Fruit fly (Drosophila melanogaster) whole organism, embryonic: ENCODE results near the gene CG4991.
A peak's percentile ranks its signal among the peaks of the same experiment; 100 is the strongest.

Experiments
- Asciz ChIP-seq: fragments of 200-800 bp; sonication (Bioruptor generic); optimal IDR thresholded peaks from 2 replicates; lab custom pipeline; 2017; ENCODE audit warnings: missing biosample characterization, mild to moderate bottlenecking, missing genetic modification characterization, missing genetic modification reagents
- Atf3 ChIP-seq: fragments of 200-800 bp; sonication (Bioruptor generic); optimal IDR thresholded peaks from 3 replicates; lab custom pipeline; 2016; ENCODE audit warnings: missing biosample characterization, missing genetic modification characterization
- Bdp1 ChIP-seq: fragments of 200-800 bp; sonication (Bioruptor generic); optimal IDR thresholded peaks from 3 replicates; lab custom pipeline; 2016; ENCODE audit warnings: missing biosample characterization, missing genetic modification characterization
- CG10267 ChIP-seq: fragments of 200-800 bp; sonication (Bioruptor generic); optimal IDR thresholded peaks from 2 replicates; lab custom pipeline; 2018; ENCODE audit warnings: missing biosample characterization, mild to moderate bottlenecking, missing genetic modification characterization, moderate library complexity
- CG10321 ChIP-seq: fragments of 200-800 bp; sonication (Bioruptor generic); IDR thresholded peaks from 2 replicates; pipeline ENCODE4 v1.3.6; 2022; ENCODE audit warnings: missing biosample characterization, missing genetic modification characterization
- CG11093 ChIP-seq: fragments of 200-800 bp; sonication (Bioruptor generic); IDR thresholded peaks from 3 replicates; pipeline ENCODE4 v1.3.6; 2022; ENCODE audit warnings: missing biosample characterization, missing genetic modification characterization
- CG11695 ChIP-seq: fragments of 200-800 bp; sonication (Bioruptor generic); IDR thresholded peaks from 3 replicates; pipeline ENCODE4 v1.3.6; 2022; ENCODE audit warnings: missing biosample characterization, missing genetic modification characterization
- CG13424 ChIP-seq: fragments of 200-800 bp; sonication (Bioruptor generic); optimal IDR thresholded peaks from 2 replicates; lab custom pipeline; 2019; ENCODE audit warnings: missing biosample characterization, mild to moderate bottlenecking, missing genetic modification characterization, moderate library complexity
- CG15011 ChIP-seq: fragments of 200-800 bp; sonication (Bioruptor generic); optimal IDR thresholded peaks from 3 replicates; lab custom pipeline; 2018; ENCODE audit warnings: missing biosample characterization, mild to moderate bottlenecking, missing genetic modification characterization
- CG15696 ChIP-seq: fragments of 200-800 bp; sonication (Bioruptor generic); optimal IDR thresholded peaks from 2 replicates; lab custom pipeline; 2019; ENCODE audit warnings: missing biosample characterization, mild to moderate bottlenecking, missing genetic modification characterization, moderate library complexity
- CG1647 ChIP-seq: fragments of 200-800 bp; sonication (Bioruptor generic); optimal IDR thresholded peaks from 3 replicates; lab custom pipeline; 2016; ENCODE audit warnings: missing biosample characterization, missing genetic modification characterization
- CG2120 ChIP-seq: fragments of 200-800 bp; sonication (Bioruptor generic); optimal IDR thresholded peaks from 3 replicates; lab custom pipeline; 2016; ENCODE audit warnings: missing biosample characterization, missing genetic modification characterization
- CG2889 ChIP-seq: fragments of 200-800 bp; sonication (Bioruptor generic); IDR thresholded peaks from 3 replicates; pipeline ENCODE4 v1.3.6; 2022; ENCODE audit warnings: missing biosample characterization, missing genetic modification characterization
- CG30403 ChIP-seq: fragments of 200-800 bp; sonication (Bioruptor generic); optimal IDR thresholded peaks from 3 replicates; lab custom pipeline; 2016; ENCODE audit warnings: missing biosample characterization, missing genetic modification characterization
- CG32767 ChIP-seq: fragments of 200-800 bp; sonication (Bioruptor generic); IDR thresholded peaks from 2 replicates; pipeline ENCODE4 v1.3.6; 2022; ENCODE audit warnings: missing biosample characterization, missing genetic modification characterization
- CG43689 ChIP-seq: fragments of 200-800 bp; sonication (Bioruptor generic); IDR thresholded peaks from 2 replicates; pipeline ENCODE4 v1.3.6; 2022; ENCODE audit warnings: missing biosample characterization, missing genetic modification characterization
- CG4617 ChIP-seq: fragments of 200-800 bp; sonication (Bioruptor generic); optimal IDR thresholded peaks from 3 replicates; lab custom pipeline; 2016; ENCODE audit warnings: missing biosample characterization, missing genetic modification characterization, borderline replicate concordance
- CG4820 ChIP-seq: fragments of 200-800 bp; sonication (Bioruptor generic); optimal IDR thresholded peaks from 3 replicates; lab custom pipeline; 2016; ENCODE audit warnings: missing biosample characterization, missing genetic modification characterization
- CG7928 ChIP-seq: fragments of 200-800 bp; sonication (Bioruptor generic); optimal IDR thresholded peaks from 2 replicates; lab custom pipeline; 2017; ENCODE audit warnings: missing biosample characterization, mild to moderate bottlenecking, missing genetic modification characterization
- CG8359 ChIP-seq: fragments of 200-800 bp; sonication (Bioruptor generic); optimal IDR thresholded peaks from 2 replicates; lab custom pipeline; 2017; ENCODE audit warnings: missing biosample characterization, mild to moderate bottlenecking, missing genetic modification characterization, borderline replicate concordance
- CG8478 ChIP-seq: fragments of >200 bp; optimal IDR thresholded peaks from 2 replicates; lab custom pipeline; 2018
- CkIIα-i1 ChIP-seq: fragments of 200-800 bp; sonication (Bioruptor generic); IDR thresholded peaks from 2 replicates; pipeline ENCODE4 v1.3.6; 2022; ENCODE audit warnings: missing biosample characterization, missing genetic modification characterization
- Doc2 ChIP-seq: fragments of 200-800 bp; sonication (Bioruptor generic); IDR thresholded peaks from 2 replicates; pipeline ENCODE4 v1.3.6; 2022; ENCODE audit warnings: missing biosample characterization, missing genetic modification characterization
- Drgx ChIP-seq: fragments of 200-800 bp; sonication (Bioruptor generic); IDR thresholded peaks from 2 replicates; pipeline ENCODE4 v1.3.6; 2022; ENCODE audit warnings: missing biosample characterization, missing genetic modification characterization
- Ets97D ChIP-seq: fragments of 200-800 bp; sonication (Bioruptor generic); optimal IDR thresholded peaks from 3 replicates; lab custom pipeline; 2016; ENCODE audit warnings: missing biosample characterization, missing genetic modification characterization
- H2.0 ChIP-seq: fragments of 200-800 bp; sonication (Bioruptor generic); IDR thresholded peaks from 2 replicates; pipeline ENCODE4 v1.3.6; 2022; ENCODE audit warnings: missing biosample characterization, missing genetic modification characterization
- Hr78 ChIP-seq, 2 experiments: fragments of 200-800 bp in 1 of 2; fragments of >200 bp in 1 of 2; sonication (Bioruptor generic) in 1 of 2; optimal IDR thresholded peaks; 2 replicates each; lab custom pipeline; 2017 to 2019; ENCODE audit warnings: missing biosample characterization in 2 of 2, missing genetic modification characterization in 2 of 2, mild to moderate bottlenecking in 1 of 2, moderate library complexity in 1 of 2
- Kr ChIP-seq: fragments of 200-800 bp; sonication (Bioruptor generic); optimal IDR thresholded peaks from 2 replicates; lab custom pipeline; 2017; ENCODE audit warnings: missing biosample characterization, mild to moderate bottlenecking, missing genetic modification characterization
- Neu2 ChIP-seq: fragments of 200-800 bp; sonication (Bioruptor generic); optimal IDR thresholded peaks from 3 replicates; lab custom pipeline; 2016; ENCODE audit warnings: missing biosample characterization, missing genetic modification characterization, borderline replicate concordance
- Poxn ChIP-seq: fragments of 200-800 bp; sonication (Bioruptor generic); IDR thresholded peaks from 2 replicates; pipeline ENCODE4 v1.3.6; 2022; ENCODE audit warnings: missing biosample characterization, missing genetic modification characterization
- Tbp ChIP-seq: fragments of >200 bp; optimal IDR thresholded peaks from 2 replicates; lab custom pipeline; 2018; ENCODE audit warnings: missing biosample characterization, missing genetic modification characterization
- ac ChIP-seq: fragments of 200-800 bp; sonication (Bioruptor generic); optimal IDR thresholded peaks from 3 replicates; lab custom pipeline; 2017; ENCODE audit warnings: missing biosample characterization, mild to moderate bottlenecking, missing genetic modification characterization
- bowl ChIP-seq: fragments of 200-800 bp; sonication (Bioruptor generic); IDR thresholded peaks from 2 replicates; pipeline ENCODE4 v1.3.6; 2022; ENCODE audit warnings: missing biosample characterization, missing genetic modification characterization
- br ChIP-seq: fragments of >200 bp; optimal IDR thresholded peaks from 2 replicates; lab custom pipeline; 2017
- btn ChIP-seq: fragments of 200-800 bp; sonication (Bioruptor generic); optimal IDR thresholded peaks from 2 replicates; lab custom pipeline; 2016; ENCODE audit warnings: missing biosample characterization, missing genetic modification characterization
- cwo ChIP-seq: fragments of 200-800 bp; sonication (Bioruptor generic); optimal IDR thresholded peaks from 3 replicates; lab custom pipeline; 2017; ENCODE audit warnings: missing biosample characterization, missing genetic modification characterization, mild to moderate bottlenecking, moderate library complexity, missing genetic modification reagents
- eve ChIP-seq, 2 experiments: fragments of >200 bp; optimal IDR thresholded peaks; 2 replicates each; lab custom pipeline; 2017; ENCODE audit warnings: missing biosample characterization in 2 of 2, missing genetic modification characterization in 2 of 2
- h ChIP-seq: fragments of >200 bp; optimal IDR thresholded peaks from 2 replicates; lab custom pipeline; 2017
- ind ChIP-seq: fragments of 200-800 bp; sonication (Bioruptor generic); optimal IDR thresholded peaks from 3 replicates; lab custom pipeline; 2016; ENCODE audit warnings: missing biosample characterization, missing genetic modification characterization
- kni ChIP-seq: fragments of 200-800 bp; sonication (Bioruptor generic); optimal IDR thresholded peaks from 3 replicates; lab custom pipeline; 2017; ENCODE audit warnings: mild to moderate bottlenecking, missing biosample characterization, missing genetic modification reagents, missing genetic modification characterization
- knrl ChIP-seq: fragments of 200-800 bp; sonication (Bioruptor generic); IDR thresholded peaks from 3 replicates; pipeline ENCODE4 v1.3.6; 2022; ENCODE audit warnings: missing biosample characterization, missing genetic modification characterization; ENCODE audit not compliant: partially characterized antibody
- mirr ChIP-seq: fragments of 200-800 bp; sonication (Bioruptor generic); optimal IDR thresholded peaks from 3 replicates; lab custom pipeline; 2018; ENCODE audit warnings: missing biosample characterization, mild to moderate bottlenecking, missing genetic modification characterization
- nmo ChIP-seq: fragments of 200-800 bp; sonication (Bioruptor generic); optimal IDR thresholded peaks from 2 replicates; lab custom pipeline; 2018; ENCODE audit warnings: missing biosample characterization, mild to moderate bottlenecking, missing genetic modification characterization, moderate library complexity
- odd ChIP-seq: fragments of 200-800 bp; sonication (Bioruptor generic); optimal IDR thresholded peaks from 2 replicates; lab custom pipeline; 2017; ENCODE audit warnings: missing biosample characterization, mild to moderate bottlenecking, missing genetic modification characterization
- phol ChIP-seq: fragments of 200-800 bp; sonication (Bioruptor generic); optimal IDR thresholded peaks from 3 replicates; lab custom pipeline; 2018; ENCODE audit warnings: missing biosample characterization, mild to moderate bottlenecking, missing genetic modification characterization, moderate library complexity
- slbo ChIP-seq: fragments of 200-800 bp; sonication (Bioruptor generic); IDR thresholded peaks from 2 replicates; pipeline ENCODE4 v1.3.6; 2022; ENCODE audit warnings: missing biosample characterization, missing genetic modification characterization
- sna ChIP-seq: fragments of 200-800 bp; sonication (Bioruptor generic); IDR thresholded peaks from 2 replicates; pipeline ENCODE4 v1.3.6; 2022; ENCODE audit warnings: missing biosample characterization, missing genetic modification characterization; ENCODE audit not compliant: partially characterized antibody
- so ChIP-seq: fragments of 200-800 bp; sonication (Bioruptor generic); IDR thresholded peaks from 3 replicates; pipeline ENCODE4 v1.3.6; 2022; ENCODE audit warnings: missing biosample characterization, missing genetic modification characterization
- sob ChIP-seq: fragments of 200-800 bp; sonication (Bioruptor generic); IDR thresholded peaks from 2 replicates; pipeline ENCODE4 v1.3.6; 2022; ENCODE audit warnings: missing biosample characterization, missing genetic modification characterization
- ssp ChIP-seq: fragments of 200-800 bp; sonication (Bioruptor generic); IDR thresholded peaks from 2 replicates; pipeline ENCODE4 v1.3.6; 2022; ENCODE audit warnings: missing biosample characterization, missing genetic modification characterization
- zen ChIP-seq: fragments of 200-800 bp; sonication (Bioruptor generic); optimal IDR thresholded peaks from 3 replicates; lab custom pipeline; 2018; ENCODE audit warnings: missing biosample characterization, mild to moderate bottlenecking, missing genetic modification characterization, moderate library complexity

The CG4991 gene

DNA sequence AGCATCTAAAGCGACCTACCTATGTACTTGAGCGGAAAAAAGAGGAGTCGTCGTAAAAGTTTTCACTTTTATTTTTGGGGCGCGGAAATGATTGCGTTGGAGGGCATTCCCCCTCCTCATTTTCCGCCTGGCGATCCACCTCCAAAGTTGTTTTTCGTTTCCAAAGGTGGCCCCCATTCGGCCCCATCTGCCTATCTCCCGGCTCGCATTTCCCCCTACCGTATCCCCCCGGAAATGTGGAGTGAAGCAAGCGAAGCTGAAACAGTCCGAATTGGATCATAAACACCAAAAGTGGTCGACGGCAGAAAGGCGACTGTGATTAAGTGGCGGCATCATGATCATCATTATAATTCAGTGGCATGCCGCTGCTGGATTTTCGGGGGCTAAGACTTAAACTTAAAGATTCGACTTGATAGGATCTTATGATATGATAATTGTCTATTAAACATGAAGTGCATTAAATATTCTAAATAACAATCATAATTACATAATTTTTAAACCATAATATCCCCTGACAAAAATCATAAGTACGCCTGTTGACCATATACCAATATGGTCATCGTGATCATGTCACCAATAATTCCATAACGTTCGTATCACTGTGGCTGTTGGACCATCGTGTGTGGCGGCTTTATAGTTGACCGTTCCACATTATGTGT lies 32.0 kb downstream of the CG4991 start (continued):
- TF ChIP-seq Neu2 (no peak), Drgx (GFP tag; lab: Robert Waterston, UW) (peak; percentile 46; the same call in 1 of the 2 replicates), CG2120 (GFP tag; lab: Kevin White, UChicago) (peak; percentile 82), br (lab: Kevin White, UChicago) (no peak), CG32767 (GFP tag; lab: Robert Waterston, UW) (peak; percentile 73), CG10321 (no peak), Hr78 (GFP tag; optimal IDR thresholded peaks at IDR 0.05; lab: Kevin White, UChicago) (peak in 1 of 2 experiments; percentile 36), btn (GFP tag; lab: Kevin White, UChicago) (no peak), mirr (GFP tag; lab: Kevin White, UChicago) (no peak), CkIIα-i1 (GFP tag; lab: Robert Waterston, UW) (no peak), H2.0 (peak; percentile 72), CG13424 (tag; lab: Kevin White, UChicago) (peak; percentile 82), Poxn (no peak), eve (GFP tag; optimal IDR thresholded peaks at IDR 0.05; lab: Kevin White, UChicago) (peak in 1 of 2 experiments; percentile 87), Ets97D (GFP tag; lab: Kevin White, UChicago) (peak; percentile 35), cwo (GFP tag; lab: Kevin White, UChicago) (peak; percentile 71), CG11093 (GFP tag; lab: Robert Waterston, UW) (0 out of 3 replicates have a peak, but pooled peaks have one; percentile 33), CG4617 (GFP tag; lab: Kevin White, UChicago) (no peak), bowl (GFP tag; lab: Robert Waterston, UW) (peak; percentile 53; the same call in 1 of the 2 replicates), CG8359 (GFP tag; lab: Kevin White, UChicago) (no peak), Kr (GFP tag; lab: Kevin White, UChicago) (peak; percentile 26), CG10267 (tag; lab: Kevin White, UChicago) (peak; percentile 55), so (GFP tag; lab: Robert Waterston, UW) (peak; percentile 83), ssp (GFP tag; lab: Robert Waterston, UW) (0 out of 2 replicates have a peak, but pooled peaks have one; percentile 38), kni (GFP tag; lab: Kevin White, UChicago) (no peak), CG11695 (GFP tag; lab: Robert Waterston, UW) (peak; percentile 65), CG1647 (GFP tag; lab: Kevin White, UChicago) (peak; percentile 51), CG4820 (GFP tag; lab: Kevin White, UChicago) (peak; percentile 46), odd (GFP tag; lab: Kevin White, UChicago) (peak; percentile 47), h (lab: Kevin White, UChicago) (no peak), CG2889 (GFP tag; lab: Robert Waterston, UW) (peak; percentile 65; the same call in 1 of the 3 replicates), Bdp1 (GFP tag; lab: Kevin White, UChicago) (no peak), ac (GFP tag; lab: Kevin White, UChicago) (no peak), CG30403 (GFP tag; lab: Kevin White, UChicago) (peak; percentile 77), CG43689 (GFP tag; lab: Robert Waterston, UW) (peak; percentile 72), sob (GFP tag; lab: Robert Waterston, UW) (peak; percentile 82), phol (tag; lab: Kevin White, UChicago) (peak; percentile 79), CG15011 (GFP tag; lab: Kevin White, UChicago) (peak; percentile 54), sna (GFP tag; lab: Robert Waterston, UW) (no peak), CG8478 (no peak), knrl (GFP tag; lab: Robert Waterston, UW) (no peak), nmo (GFP tag; lab: Kevin White, UChicago) (peak; percentile 81), CG7928 (GFP tag; lab: Kevin White, UChicago) (peak; percentile 11), Atf3 (GFP tag; lab: Kevin White, UChicago) (peak; percentile 9), Tbp (no peak), Asciz (GFP tag; lab: Kevin White, UChicago) (peak; percentile 71), Doc2 (GFP tag; lab: Robert Waterston, UW) (no peak), zen (tag; lab: Kevin White, UChicago) (peak; percentile 48), CG15696 (tag; lab: Kevin White, UChicago) (no peak), slbo (GFP tag; lab: Robert Waterston, UW) (peak; percentile 82), ind (GFP tag; lab: Kevin White, UChicago) (peak; percentile 72)
